Fruit fly (Drosophila melanogaster) whole organism, embryonic: ENCODE data around the gene Ufl1.

Experiments
- B-H1 ChIP-seq: fragments of 200-800 bp; sonication (Bioruptor generic); IDR thresholded peaks from 3 replicates; pipeline ENCODE4 v1.3.6; 2022; ENCODE audit warnings: missing biosample characterization, missing genetic modification characterization
- B-H2 ChIP-seq: fragments of 200-800 bp; sonication (Bioruptor generic); optimal IDR thresholded peaks from 2 replicates; lab custom pipeline; 2018; ENCODE audit warnings: missing biosample characterization, mild to moderate bottlenecking, missing genetic modification characterization
- CG10366 ChIP-seq: fragments of 200-800 bp; sonication (Bioruptor generic); IDR thresholded peaks from 2 replicates; pipeline ENCODE4 v1.3.6; 2022; ENCODE audit warnings: missing biosample characterization, missing genetic modification characterization
- CG10565 ChIP-seq: fragments of 200-800 bp; sonication (Bioruptor generic); optimal IDR thresholded peaks from 3 replicates; lab custom pipeline; 2016; ENCODE audit warnings: missing biosample characterization, mild to moderate bottlenecking, missing genetic modification characterization
- CG11093 ChIP-seq: fragments of 200-800 bp; sonication (Bioruptor generic); IDR thresholded peaks from 3 replicates; pipeline ENCODE4 v1.3.6; 2022; ENCODE audit warnings: missing biosample characterization, missing genetic modification characterization
- CG12219 ChIP-seq: fragments of 200-800 bp; sonication (Bioruptor generic); optimal IDR thresholded peaks from 3 replicates; lab custom pipeline; 2018; ENCODE audit warnings: missing biosample characterization, mild to moderate bottlenecking, missing genetic modification characterization
- CG14050 ChIP-seq: fragments of 200-800 bp; sonication (Bioruptor generic); IDR thresholded peaks from 3 replicates; pipeline ENCODE4 v1.3.6; 2022; ENCODE audit warnings: missing biosample characterization, missing genetic modification characterization
- CG15269 ChIP-seq: fragments of 200-800 bp; sonication (Bioruptor generic); optimal IDR thresholded peaks from 2 replicates; lab custom pipeline; 2018; ENCODE audit warnings: missing biosample characterization, mild to moderate bottlenecking, missing genetic modification characterization, moderate library complexity
- CG1602 ChIP-seq: fragments of 200-800 bp; sonication (Bioruptor generic); optimal IDR thresholded peaks from 3 replicates; lab custom pipeline; 2016; ENCODE audit warnings: missing biosample characterization, missing genetic modification characterization
- CG1603 ChIP-seq: fragments of 200-800 bp; sonication (Bioruptor generic); optimal IDR thresholded peaks from 2 replicates; lab custom pipeline; 2019; ENCODE audit warnings: missing biosample characterization, mild to moderate bottlenecking, missing genetic modification characterization, moderate library complexity
- CG16813 ChIP-seq: fragments of 200-800 bp; sonication (Bioruptor generic); IDR thresholded peaks from 3 replicates; pipeline ENCODE4 v1.3.6; 2022; ENCODE audit warnings: missing biosample characterization, missing genetic modification characterization; ENCODE audit not compliant: partially characterized antibody
- CG16815 ChIP-seq: fragments of 200-800 bp; sonication (Bioruptor generic); optimal IDR thresholded peaks from 3 replicates; lab custom pipeline; 2017; ENCODE audit warnings: missing biosample characterization, mild to moderate bottlenecking, missing genetic modification characterization
- CG1832 ChIP-seq: fragments of 200-800 bp; sonication (Bioruptor generic); optimal IDR thresholded peaks from 2 replicates; lab custom pipeline; 2017; ENCODE audit warnings: missing biosample characterization, mild to moderate bottlenecking, missing genetic modification characterization, inconsistent platforms
- CG18599 ChIP-seq: fragments of 200-800 bp; sonication (Bioruptor generic); optimal IDR thresholded peaks from 3 replicates; lab custom pipeline; 2017; ENCODE audit warnings: missing biosample characterization, missing genetic modification characterization, mild to moderate bottlenecking, moderate library complexity, missing genetic modification reagents
- CG2120 ChIP-seq: fragments of 200-800 bp; sonication (Bioruptor generic); optimal IDR thresholded peaks from 3 replicates; lab custom pipeline; 2016; ENCODE audit warnings: missing biosample characterization, missing genetic modification characterization
- CG2199 ChIP-seq: fragments of 200-800 bp; sonication (Bioruptor generic); IDR thresholded peaks from 3 replicates; pipeline ENCODE4 v1.3.6; 2022; ENCODE audit warnings: missing biosample characterization, missing genetic modification characterization
- CG2889 ChIP-seq: fragments of 200-800 bp; sonication (Bioruptor generic); IDR thresholded peaks from 3 replicates; pipeline ENCODE4 v1.3.6; 2022; ENCODE audit warnings: missing biosample characterization, missing genetic modification characterization
- CG3065 ChIP-seq: fragments of 200-800 bp; sonication (Bioruptor generic); optimal IDR thresholded peaks from 2 replicates; lab custom pipeline; 2016; ENCODE audit warnings: missing biosample characterization, missing genetic modification characterization
- CG42726 ChIP-seq: fragments of 200-800 bp; sonication (Bioruptor generic); IDR thresholded peaks from 2 replicates; pipeline ENCODE4 v1.3.6; 2022; ENCODE audit warnings: missing biosample characterization, missing genetic modification characterization; ENCODE audit not compliant: partially characterized antibody
- CG4282 ChIP-seq: fragments of 200-800 bp; sonication (Bioruptor generic); optimal IDR thresholded peaks from 2 replicates; lab custom pipeline; 2016; ENCODE audit warnings: missing biosample characterization, missing genetic modification characterization
- CG4360 ChIP-seq: fragments of 200-800 bp; sonication (Bioruptor generic); IDR thresholded peaks from 2 replicates; pipeline ENCODE4 v1.3.6; 2022; ENCODE audit warnings: missing biosample characterization, missing genetic modification characterization
- CG4404 ChIP-seq: fragments of 200-800 bp; sonication (Bioruptor generic); IDR thresholded peaks from 2 replicates; pipeline ENCODE4 v1.3.6; 2022; ENCODE audit warnings: missing biosample characterization, missing genetic modification characterization
- Dbx ChIP-seq: fragments of 200-800 bp; sonication (Bioruptor generic); IDR thresholded peaks from 3 replicates; pipeline ENCODE4 v1.3.6; 2022; ENCODE audit warnings: missing biosample characterization, missing genetic modification characterization
- Dfd ChIP-seq, 2 experiments: fragments of >200 bp; optimal IDR thresholded peaks; 2 replicates each; lab custom pipeline; 2017; ENCODE audit warnings: missing biosample characterization in 2 of 2, missing genetic modification characterization in 2 of 2
- Dip3 ChIP-seq: fragments of 200-800 bp; sonication (Bioruptor generic); optimal IDR thresholded peaks from 3 replicates; lab custom pipeline; 2016; ENCODE audit warnings: missing biosample characterization, missing genetic modification characterization
- Dll ChIP-seq: fragments of 200-800 bp; sonication (Bioruptor generic); IDR thresholded peaks from 4 replicates; pipeline ENCODE4 v1.3.6; 2022; ENCODE audit warnings: missing biosample characterization, missing genetic modification characterization; ENCODE audit not compliant: partially characterized antibody
- E2f2 ChIP-seq: fragments of 200-800 bp; sonication (Bioruptor generic); IDR thresholded peaks from 2 replicates; pipeline ENCODE4 v1.3.6; 2022; ENCODE audit warnings: missing biosample characterization, missing genetic modification characterization
- Fer2 ChIP-seq: fragments of 200-800 bp; sonication (Bioruptor generic); optimal IDR thresholded peaks from 2 replicates; lab custom pipeline; 2018; ENCODE audit warnings: missing biosample characterization, mild to moderate bottlenecking, missing genetic modification characterization, moderate library complexity
- GATAe ChIP-seq: fragments of 200-800 bp; sonication (Bioruptor generic); conservative IDR thresholded peaks from 2 replicates; pipeline ENCODE4 v1.3.6; 2022; ENCODE audit warnings: missing biosample characterization, missing genetic modification characterization
- Hr51 ChIP-seq, 2 experiments: fragments of 200-800 bp; sonication (Bioruptor generic); optimal IDR thresholded peaks; 2 replicates in 1 of 2; 3 replicates in 1 of 2; lab custom pipeline; 2016 to 2018; ENCODE audit warnings: missing biosample characterization in 2 of 2, missing genetic modification characterization in 2 of 2, mild to moderate bottlenecking in 1 of 2, moderate library complexity in 1 of 2
- Lpt ChIP-seq: fragments of >200 bp; optimal IDR thresholded peaks from 2 replicates; lab custom pipeline; 2018; ENCODE audit warnings: missing biosample characterization, missing genetic modification characterization
- Max ChIP-seq: fragments of 200-800 bp; sonication (Bioruptor generic); optimal IDR thresholded peaks from 2 replicates; lab custom pipeline; 2016; ENCODE audit warnings: missing biosample characterization, mild to moderate bottlenecking, missing genetic modification characterization
- Med ChIP-seq: fragments of 200-800 bp; sonication (Bioruptor generic); peaks from one replicate; lab custom pipeline; 2016; ENCODE audit warnings: missing biosample characterization, missing genetic modification characterization, mild to moderate bottlenecking, inconsistent platforms, moderate library complexity
- Myb ChIP-seq: fragments of 200-800 bp; sonication (Bioruptor generic); optimal IDR thresholded peaks from 2 replicates; lab custom pipeline; 2016; ENCODE audit warnings: missing biosample characterization, missing genetic modification characterization
- NK7.1 ChIP-seq: fragments of 200-800 bp; sonication (Bioruptor generic); optimal IDR thresholded peaks from 3 replicates; lab custom pipeline; 2016; ENCODE audit warnings: missing biosample characterization, missing genetic modification characterization
- Rfx ChIP-seq: fragments of 200-800 bp; sonication (Bioruptor generic); IDR thresholded peaks from 2 replicates; pipeline ENCODE4 v1.3.6; 2022; ENCODE audit warnings: missing biosample characterization, missing genetic modification characterization
- cato ChIP-seq: fragments of 200-800 bp; sonication (Bioruptor generic); optimal IDR thresholded peaks from 2 replicates; lab custom pipeline; 2016; ENCODE audit warnings: missing biosample characterization, missing genetic modification characterization, borderline replicate concordance
- chinmo ChIP-seq: fragments of 200-800 bp; sonication (Bioruptor generic); IDR thresholded peaks from 4 replicates; pipeline ENCODE4 v1.3.6; 2022; ENCODE audit warnings: missing biosample characterization, missing genetic modification characterization; ENCODE audit not compliant: partially characterized antibody
- cwo ChIP-seq: fragments of 200-800 bp; sonication (Bioruptor generic); optimal IDR thresholded peaks from 3 replicates; lab custom pipeline; 2017; ENCODE audit warnings: missing biosample characterization, missing genetic modification characterization, mild to moderate bottlenecking, moderate library complexity, missing genetic modification reagents
- dm ChIP-seq: fragments of 200-800 bp; sonication (Bioruptor generic); optimal IDR thresholded peaks from 3 replicates; lab custom pipeline; 2016; ENCODE audit warnings: missing biosample characterization, missing genetic modification characterization
- en ChIP-seq: fragments of 200-800 bp; sonication (Bioruptor generic); optimal IDR thresholded peaks from 2 replicates; lab custom pipeline; 2016; ENCODE audit warnings: missing biosample characterization, missing genetic modification characterization
- fd102C ChIP-seq: fragments of 200-800 bp; sonication (Bioruptor generic); optimal IDR thresholded peaks from 2 replicates; lab custom pipeline; 2018; ENCODE audit warnings: missing biosample characterization, mild to moderate bottlenecking, missing genetic modification characterization, moderate library complexity
- fd64A ChIP-seq: fragments of 200-800 bp; sonication (Bioruptor generic); optimal IDR thresholded peaks from 3 replicates; lab custom pipeline; 2018; ENCODE audit warnings: missing biosample characterization, mild to moderate bottlenecking, missing genetic modification characterization
- gcm ChIP-seq: fragments of 200-800 bp; sonication (Bioruptor generic); optimal IDR thresholded peaks from 2 replicates; lab custom pipeline; 2019; ENCODE audit warnings: missing biosample characterization, mild to moderate bottlenecking, missing genetic modification characterization, moderate library complexity
- jing ChIP-seq: fragments of 200-800 bp; sonication (Bioruptor generic); optimal IDR thresholded peaks from 2 replicates; lab custom pipeline; 2018; ENCODE audit warnings: missing biosample characterization, mild to moderate bottlenecking, missing genetic modification characterization
- mld ChIP-seq: fragments of 200-800 bp; sonication (Bioruptor generic); IDR thresholded peaks from 3 replicates; pipeline ENCODE4 v1.3.6; 2022; ENCODE audit warnings: missing biosample characterization, missing genetic modification characterization; ENCODE audit not compliant: partially characterized antibody
- sd ChIP-seq: fragments of 200-800 bp; sonication (Bioruptor generic); optimal IDR thresholded peaks from 3 replicates; lab custom pipeline; 2018; ENCODE audit warnings: missing biosample characterization, mild to moderate bottlenecking, missing genetic modification characterization, moderate library complexity
- sob ChIP-seq: fragments of 200-800 bp; sonication (Bioruptor generic); IDR thresholded peaks from 2 replicates; pipeline ENCODE4 v1.3.6; 2022; ENCODE audit warnings: missing biosample characterization, missing genetic modification characterization
- sr ChIP-seq: fragments of 200-800 bp; sonication (Bioruptor generic); IDR thresholded peaks from 3 replicates; pipeline ENCODE4 v1.3.6; 2022; ENCODE audit warnings: missing biosample characterization, missing genetic modification characterization
- ssp ChIP-seq: fragments of 200-800 bp; sonication (Bioruptor generic); IDR thresholded peaks from 2 replicates; pipeline ENCODE4 v1.3.6; 2022; ENCODE audit warnings: missing biosample characterization, missing genetic modification characterization
- tx ChIP-seq: fragments of 200-800 bp; sonication (Bioruptor generic); optimal IDR thresholded peaks from 2 replicates; lab custom pipeline; 2016; ENCODE audit warnings: missing biosample characterization, missing genetic modification characterization

Gene Ufl1

DNA sequence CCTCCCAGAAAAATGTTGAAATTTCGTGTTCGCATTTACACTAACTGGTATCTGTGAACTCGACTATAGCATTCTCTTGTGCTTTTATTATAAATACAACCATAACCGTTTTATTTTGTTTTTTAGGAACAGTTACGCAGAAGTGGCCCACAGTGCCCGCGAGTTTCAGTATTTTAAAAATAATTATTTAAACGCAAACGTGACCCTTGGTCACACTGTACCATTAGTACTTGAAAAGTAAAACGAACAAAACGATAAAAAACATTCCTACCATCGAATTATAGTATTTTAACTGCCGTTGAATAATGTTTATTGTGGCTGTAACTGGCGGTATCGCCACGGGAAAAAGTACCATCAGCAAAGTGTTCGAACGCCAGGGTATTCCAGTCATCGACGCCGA is 7.7 kb upstream of the Ufl1 start, which contains the start of gene Dpck (continued):
- TF ChIP-seq sr (GFP tag; lab: Robert Waterston, UW) (no peak), CG1602 (no peak), sob (GFP tag; lab: Robert Waterston, UW) (no peak; the same call in 1 of the 2 replicates), dm (GFP tag; lab: Kevin White, UChicago) (peak; percentile 19), Max (GFP tag; lab: Kevin White, UChicago) (peak; percentile 18), CG11093 (GFP tag; lab: Robert Waterston, UW) (no peak), B-H1 (GFP tag; lab: Robert Waterston, UW) (no peak), Myb (peak; percentile 63), gcm (GFP tag; lab: Kevin White, UChicago) (peak; percentile 9), en (GFP tag; lab: Kevin White, UChicago) (peak; percentile 32), CG42726 (GFP tag; lab: Robert Waterston, UW) (no peak), fd102C (GFP tag; lab: Kevin White, UChicago) (no peak), CG18599 (no peak), CG4282 (no peak), chinmo (GFP tag; lab: Robert Waterston, UW) (no peak), CG3065 (GFP tag; lab: Kevin White, UChicago) (no peak), fd64A (GFP tag; lab: Kevin White, UChicago) (no peak), CG16815 (GFP tag; lab: Kevin White, UChicago) (no peak), Rfx (GFP tag; lab: Robert Waterston, UW) (no peak), CG16813 (no peak), B-H2 (GFP tag; lab: Kevin White, UChicago) (peak; percentile 22), CG10565 (GFP tag; lab: Kevin White, UChicago) (no peak), jing (GFP tag; lab: Kevin White, UChicago) (no peak), GATAe (GFP tag; lab: Robert Waterston, UW) (no peak), cwo (GFP tag; lab: Kevin White, UChicago) (no peak), tx (GFP tag; lab: Kevin White, UChicago) (no peak), E2f2 (peak; percentile 52; the same call in 1 of the 2 replicates), CG2199 (GFP tag; lab: Robert Waterston, UW) (no peak), CG12219 (no peak), Dfd (GFP tag; optimal IDR thresholded peaks at IDR 0.05; lab: Kevin White, UChicago) (no peak), NK7.1 (GFP tag; lab: Kevin White, UChicago) (no peak), CG1832 (GFP tag; lab: Kevin White, UChicago) (no peak), CG10366 (GFP tag; lab: Robert Waterston, UW) (no peak; the same call in 1 of the 2 replicates), sd (tag; lab: Kevin White, UChicago) (peak; percentile 9), CG2889 (no peak), Dip3 (GFP tag; lab: Kevin White, UChicago) (no peak), Dbx (no peak), Med (peak; percentile 80), CG15269 (peak; percentile 36), Hr51 (GFP tag; optimal IDR thresholded peaks at IDR 0.05; lab: Kevin White, UChicago) (peak in 1 of 2 experiments; percentile 19), CG1603 (tag; lab: Kevin White, UChicago) (peak; percentile 51), Fer2 (no peak), CG2120 (GFP tag; lab: Kevin White, UChicago) (peak; percentile 44), Lpt (GFP tag; lab: Kevin White, UChicago) (no peak), mld (no peak), CG14050 (GFP tag; lab: Robert Waterston, UW) (no peak), Dll (GFP tag; lab: Robert Waterston, UW) (no peak), CG4404 (no peak), ssp (GFP tag; lab: Robert Waterston, UW) (no peak), cato (GFP tag; lab: Kevin White, UChicago) (no peak), CG4360 (GFP tag; lab: Robert Waterston, UW) (no peak)
